Worm (Caenorhabditis elegans) whole organism, mixed stage, embryonic: ENCODE data around the gene apd-3.

Source experiments
- ceh-83 ChIP-seq: fragments of 200-800 bp; sonication (Bioruptor generic); optimal IDR thresholded peaks from 2 replicates; lab custom pipeline; 2018; ENCODE audit warnings: mild to moderate bottlenecking, missing genetic modification characterization, missing compliant biosample characterization
- drap-1 ChIP-seq: fragments of 200-800 bp; sonication (Bioruptor generic); optimal IDR thresholded peaks from 3 replicates; lab custom pipeline; 2018; ENCODE audit warnings: mild to moderate bottlenecking, missing genetic modification characterization, missing compliant biosample characterization
- lin-13 ChIP-seq: fragments of 150-350 bp; optimal IDR thresholded peaks from 2 replicates; lab custom pipeline; 2014; ENCODE audit warnings: missing biosample characterization, missing genetic modification characterization
- lsy-2 ChIP-seq: fragments of 150-350 bp; optimal IDR thresholded peaks from 2 replicates; lab custom pipeline; 2014; ENCODE audit warnings: missing biosample characterization, missing genetic modification characterization
- nhr-12 ChIP-seq: fragments of 150-350 bp; optimal IDR thresholded peaks from 2 replicates; lab custom pipeline; 2014; ENCODE audit warnings: missing biosample characterization, missing genetic modification characterization
- nhr-237 ChIP-seq: fragments of 150-350 bp; optimal IDR thresholded peaks from 2 replicates; lab custom pipeline; 2014; ENCODE audit warnings: missing biosample characterization, missing genetic modification characterization
- nhr-28 ChIP-seq: fragments of 150-350 bp; optimal IDR thresholded peaks from 2 replicates; lab custom pipeline; 2014; ENCODE audit warnings: missing biosample characterization, missing genetic modification characterization
- nhr-76 ChIP-seq: sonication (generic microtip); optimal IDR thresholded peaks from 2 replicates; lab custom pipeline; 2017; ENCODE audit warnings: missing biosample characterization, missing genetic modification characterization
- snpc-4 ChIP-seq: fragments of 150-350 bp; optimal IDR thresholded peaks from 2 replicates; lab custom pipeline; 2014; ENCODE audit warnings: missing biosample characterization, missing genetic modification characterization
- sptf-1 ChIP-seq: sonication (generic microtip); optimal IDR thresholded peaks from 2 replicates; lab custom pipeline; 2017; ENCODE audit warnings: mild to moderate bottlenecking, missing genetic modification characterization, moderate library complexity, missing compliant biosample characterization
- unc-62 ChIP-seq: fragments of 150-350 bp; optimal IDR thresholded peaks from 2 replicates; lab custom pipeline; 2014; ENCODE audit warnings: missing biosample characterization, missing genetic modification reagents, missing genetic modification characterization
- ztf-11 ChIP-seq: fragments of 150-350 bp; optimal IDR thresholded peaks from 2 replicates; lab custom pipeline; 2014; ENCODE audit warnings: missing biosample characterization, missing genetic modification characterization

DNA sequence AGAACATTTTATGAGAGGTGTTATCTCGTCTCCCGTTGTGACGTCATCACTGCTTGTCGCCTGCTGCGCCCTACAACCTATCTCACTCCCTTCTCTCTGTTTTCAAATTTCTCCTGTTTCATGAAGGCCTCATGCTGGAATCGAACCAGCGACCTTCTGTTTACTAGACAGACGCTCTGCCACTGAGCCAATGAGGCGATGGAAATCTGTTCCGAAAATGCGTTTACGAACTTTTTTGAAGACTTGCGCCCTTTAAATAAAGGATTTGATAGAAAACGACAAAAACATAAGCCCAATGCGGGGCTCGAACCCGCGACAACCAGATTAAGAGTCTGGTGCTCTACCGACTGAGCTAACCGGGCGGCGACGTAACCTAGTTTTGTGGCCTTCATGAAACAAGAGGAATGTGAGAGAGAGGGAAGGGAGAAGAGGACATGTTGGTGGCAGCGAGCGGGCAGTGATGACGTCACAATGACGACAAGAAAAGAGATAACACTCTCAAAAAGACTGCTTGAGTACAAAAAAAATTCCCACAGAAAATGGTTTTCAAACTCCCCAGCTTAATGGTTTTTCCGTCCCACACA is 27.2 kb downstream of the apd-3 start, which contains the start of gene clec-126:
- TF ChIP-seq unc-62 (GFP tag; lab: Kevin White, UChicago) = no peak
- peak; percentile 48 for TF ChIP-seq ztf-11 (tag; lab: Kevin White, UChicago)
- peak; percentile 86 for TF ChIP-seq ceh-83 (GFP tag; lab: Kevin White, UChicago)
- TF ChIP-seq nhr-12 (tag; lab: Kevin White, UChicago) = no peak
- peak; percentile 22 for TF ChIP-seq nhr-237 (tag; lab: Kevin White, UChicago)
- TF ChIP-seq nhr-76 = peak; percentile 43
- no peak for TF ChIP-seq nhr-28 (tag; lab: Kevin White, UChicago)
- TF ChIP-seq sptf-1 (tag; lab: Kevin White, UChicago) = peak; percentile 91
- TF ChIP-seq drap-1 = peak; percentile 84
- TF ChIP-seq lsy-2 (tag; lab: Kevin White, UChicago) = peak; percentile 27
- TF ChIP-seq snpc-4 = no peak
- TF ChIP-seq lin-13 (tag; lab: Kevin White, UChicago) = peak; percentile 43
